Worm (Caenorhabditis elegans): Measurements from ENCODE around the gene her-1.

ce11 chrV:9712418-9713173, 15.8 kb downstream of the her-1 start:
- TF ChIP-seq ets-4 (tag; optimal IDR thresholded peaks at IDR 0.05) (no peak), pha-4 (tag; optimal IDR thresholded peaks at IDR 0.05) (no peak), tbx-2 (tag; optimal IDR thresholded peaks at IDR 0.05) (no peak), fax-1 (tag; optimal IDR thresholded peaks at IDR 0.05) (no peak), ceh-6 (GFP tag; optimal IDR thresholded peaks at IDR 0.05) (no peak), ref-2 (tag; optimal IDR thresholded peaks at IDR 0.05) (no peak), ceh-48 (tag; optimal IDR thresholded peaks at IDR 0.05) (no peak), ama-1 (optimal IDR thresholded peaks at IDR 0.05) (no peak), nfya-1 (tag; optimal IDR thresholded peaks at IDR 0.05) (no peak), C08G9.2 (tag; optimal IDR thresholded peaks at IDR 0.05) (no peak), ceh-9 (tag; optimal IDR thresholded peaks at IDR 0.05) (no peak), dve-1 (tag; optimal IDR thresholded peaks at IDR 0.05) (no peak), elt-2 (tag; optimal IDR thresholded peaks at IDR 0.05) (no peak)
